Worm (Caenorhabditis elegans): ENCODE measurements around the gene K01A11.1.
A peak's percentile ranks its signal among the peaks of the same experiment; 100 is the strongest.

Gene K01A11.1

ce11 chrIII:3395112-3395511, 36.2 kb downstream of the K01A11.1 start:
- TF ChIP-seq D2030.7 (GFP tag; IDR thresholded peaks at IDR 0.05): no peak
- peak; percentile 25; the same call in 1 of the 2 replicates for TF ChIP-seq hmg-1.2 (GFP tag; IDR thresholded peaks at IDR 0.05)
- TF ChIP-seq ama-1 (optimal IDR thresholded peaks at IDR 0.05): peak; percentile 21
- TF ChIP-seq ama-1 (GFP tag; optimal IDR thresholded peaks at IDR 0.05): no peak

DNA sequence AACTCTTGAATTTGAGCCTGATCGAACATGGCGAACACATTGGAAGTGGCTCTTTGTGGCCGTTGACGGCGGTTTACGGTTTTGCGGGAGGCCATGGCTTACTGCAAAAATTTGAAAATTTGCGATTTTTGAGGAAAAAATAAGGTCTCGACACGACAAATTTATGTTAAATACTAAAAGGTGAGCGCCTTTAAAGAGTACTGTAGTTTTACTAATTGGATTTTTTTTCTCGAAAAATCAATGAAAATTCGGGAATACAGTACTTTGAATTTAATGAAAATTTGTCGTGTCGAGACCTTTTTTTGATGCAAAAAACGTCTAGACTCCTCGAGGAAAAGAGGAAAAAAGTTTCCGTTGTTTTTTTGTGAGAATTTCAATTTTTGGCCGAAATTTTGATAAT, 37.6 kb downstream of the K01A11.1 start, which contains the start of gene mlc-4:
Gene mlc-4, minus strand, starts transcription at position 101 of the 400 bp plus-strand sequence.
- TF ChIP-seq snpc-1.3 (tag; optimal IDR thresholded peaks at IDR 0.05; ENCODE audit: insufficient read depth) (no peak), lsy-27 (tag; optimal IDR thresholded peaks at IDR 0.05; ENCODE audit: borderline replicate concordance, insufficient read depth) (no peak), Y56A3A.18 (GFP tag; IDR thresholded peaks at IDR 0.05) (no peak)

DNA sequence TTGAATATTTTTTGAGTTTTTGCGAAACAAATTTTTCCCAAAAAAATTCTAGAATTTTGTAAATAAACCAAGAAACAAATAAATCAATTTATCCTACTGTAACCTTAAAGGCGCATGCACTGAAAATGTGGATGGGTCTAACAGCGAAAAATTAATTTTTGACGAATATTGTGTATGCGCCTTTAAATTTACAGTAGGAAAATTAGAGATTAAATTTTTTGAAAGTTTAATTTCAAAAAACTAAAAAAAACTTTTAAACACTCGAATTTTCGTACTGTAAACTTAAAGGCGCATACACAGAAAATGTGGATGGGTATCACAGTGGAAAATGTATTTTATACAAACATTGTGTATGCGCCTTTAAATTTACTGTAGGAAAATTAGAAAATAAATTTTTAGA, 41.1 kb downstream of the K01A11.1 start:
- TF ChIP-seq rec-8 (tag; optimal IDR thresholded peaks at IDR 0.05): no peak
- TF ChIP-seq Y53F4B.3 (GFP tag; IDR thresholded peaks at IDR 0.05): no peak
- no peak for TF ChIP-seq sdz-38 (tag; optimal IDR thresholded peaks at IDR 0.05)
- no peak for TF ChIP-seq nhr-27 (tag; optimal IDR thresholded peaks at IDR 0.05)
- TF ChIP-seq ztf-3 (GFP tag; optimal IDR thresholded peaks at IDR 0.05): no peak
- TF ChIP-seq nhr-120 (GFP tag; IDR thresholded peaks at IDR 0.05): no peak
- TF ChIP-seq F23B12.7 (tag; optimal IDR thresholded peaks at IDR 0.05; ENCODE audit: insufficient read depth): no peak
- no peak for TF ChIP-seq B0336.3 (GFP tag; IDR thresholded peaks at IDR 0.05)
- TF ChIP-seq ceh-91 (GFP tag; IDR thresholded peaks at IDR 0.05): peak; percentile 87
- TF ChIP-seq chd-7 (tag; optimal IDR thresholded peaks at IDR 0.05): no peak
- TF ChIP-seq mel-28 (tag; optimal IDR thresholded peaks at IDR 0.05; ENCODE audit: borderline replicate concordance): no peak
- TF ChIP-seq nfyb-1 (GFP tag; IDR thresholded peaks at IDR 0.05): 0 out of 2 replicates have a peak, but pooled peaks have one; percentile 36
- TF ChIP-seq hmg-1.2 (GFP tag; IDR thresholded peaks at IDR 0.05): peak; percentile 34; the same call in 1 of the 2 replicates
- TF ChIP-seq F10E7.11 (tag; optimal IDR thresholded peaks at IDR 0.05): no peak
- TF ChIP-seq ztf-18 (tag; optimal IDR thresholded peaks at IDR 0.05): no peak
- TF ChIP-seq bed-2 (GFP tag; IDR thresholded peaks at IDR 0.05): no peak
- TF ChIP-seq madf-6 (GFP tag; IDR thresholded peaks at IDR 0.05): peak; percentile 98
- peak; percentile 71 for TF ChIP-seq efl-1 (GFP tag; optimal IDR thresholded peaks at IDR 0.05)
- TF ChIP-seq athp-1 (tag; optimal IDR thresholded peaks at IDR 0.05): peak; percentile 62
- TF ChIP-seq hmg-20 (GFP tag; IDR thresholded peaks at IDR 0.05): no peak
- peak; percentile 98 for TF ChIP-seq F33H1.4 (GFP tag; IDR thresholded peaks at IDR 0.05)
- TF ChIP-seq Y56A3A.18 (GFP tag; IDR thresholded peaks at IDR 0.05): no peak
- peak; percentile 93 for TF ChIP-seq D2030.7 (GFP tag; IDR thresholded peaks at IDR 0.05)
- TF ChIP-seq attf-6 (GFP tag; IDR thresholded peaks at IDR 0.05): 0 out of 2 replicates have a peak, but pooled peaks have one; percentile 12
- no peak for TF ChIP-seq ztf-22 (GFP tag; optimal IDR thresholded peaks at IDR 0.05)
- TF ChIP-seq ama-1 (optimal IDR thresholded peaks at IDR 0.05): no peak
- TF ChIP-seq ama-1 (GFP tag; optimal IDR thresholded peaks at IDR 0.05): no peak
- TF ChIP-seq tbx-9 (tag; optimal IDR thresholded peaks at IDR 0.05; ENCODE audit: borderline replicate concordance): no peak
- peak; percentile 9 for TF ChIP-seq hrde-1 (tag; optimal IDR thresholded peaks at IDR 0.05; ENCODE audit: borderline replicate concordance)
- TF ChIP-seq egrh-3 (GFP tag; IDR thresholded peaks at IDR 0.05): no peak
- no peak for TF ChIP-seq somi-1 (GFP tag; optimal IDR thresholded peaks at IDR 0.05)
- no peak for TF ChIP-seq bed-1 (GFP tag; IDR thresholded peaks at IDR 0.05)
- no peak for TF ChIP-seq cebp-2 (GFP tag; IDR thresholded peaks at IDR 0.05)
- TF ChIP-seq snpc-1.1 (tag; optimal IDR thresholded peaks at IDR 0.05; ENCODE audit: insufficient read depth): peak; percentile 48
- no peak for TF ChIP-seq hlh-26 (GFP tag; conservative IDR thresholded peaks at IDR 0.05)
- peak; percentile 57; the same call in 1 of the 2 replicates for TF ChIP-seq pbrm-1 (GFP tag; IDR thresholded peaks at IDR 0.05)
- no peak for TF ChIP-seq mxl-1 (tag; optimal IDR thresholded peaks at IDR 0.05)
- TF ChIP-seq hlh-12 (tag; optimal IDR thresholded peaks at IDR 0.05): no peak
- TF ChIP-seq F22D6.2 (tag; optimal IDR thresholded peaks at IDR 0.05): no peak
- TF ChIP-seq snpc-3.4 (tag; optimal IDR thresholded peaks at IDR 0.05): peak; percentile 65
- no peak for TF ChIP-seq C06A6.2 (GFP tag; conservative IDR thresholded peaks at IDR 0.05)
